Worm (Caenorhabditis elegans) whole organism, L4/young adult: ENCODE measurements around the gene EGAP1.5.

Experiments
- W03F9.2 ChIP-seq: fragments of 150-350 bp; optimal IDR thresholded peaks from 2 replicates; lab custom pipeline; 2014; ENCODE audit warnings: missing biosample characterization, missing genetic modification characterization
- him-1 ChIP-seq: sonication (generic microtip); optimal IDR thresholded peaks from 2 replicates; lab custom pipeline; 2016; ENCODE audit warnings: missing genotype, missing genetic modification reagents, missing genetic modification characterization, missing compliant biosample characterization

DNA sequence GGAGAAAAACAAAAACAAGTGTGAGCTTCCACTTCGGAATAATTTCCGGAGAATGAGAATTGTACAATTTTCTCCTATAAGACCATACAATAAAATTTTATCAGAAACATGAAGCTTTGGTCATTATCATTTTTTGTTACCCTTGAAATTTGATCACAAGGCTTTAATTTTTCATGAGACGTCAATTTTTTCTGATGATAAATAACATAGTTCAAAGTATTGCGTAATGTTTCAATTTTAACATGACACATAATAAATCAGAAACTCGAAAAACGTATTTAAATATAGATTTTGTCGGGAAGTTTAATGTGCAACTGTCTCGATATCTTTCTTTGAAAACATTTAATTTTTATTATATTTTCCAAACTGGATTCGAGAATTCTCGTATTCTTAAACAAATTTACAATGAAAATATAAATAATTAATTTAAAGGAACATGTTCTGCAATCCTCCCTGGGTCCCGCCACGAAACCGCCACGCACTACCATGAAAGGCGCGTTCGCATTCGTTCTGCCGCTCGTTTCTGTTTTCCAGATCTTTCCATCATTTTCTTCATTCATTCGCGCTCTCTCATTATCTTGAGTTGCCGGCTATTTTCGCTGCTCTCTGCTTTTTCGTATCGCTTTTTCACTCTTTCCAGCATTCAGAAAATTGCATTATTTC lies 7.4 kb downstream of the EGAP1.5 start:
- TF ChIP-seq him-1 (tag; lab: Kevin White, UChicago) = no peak
- TF ChIP-seq W03F9.2 (tag; lab: Kevin White, UChicago) = peak; percentile 11
